Fruit fly (Drosophila melanogaster) whole organism, embryonic: ENCODE results near the gene CG14866.

Experiments
- C15 ChIP-seq: fragments of 200-800 bp; sonication (Bioruptor generic); IDR thresholded peaks from 3 replicates; pipeline ENCODE4 v1.3.6; 2022; ENCODE audit warnings: missing biosample characterization, missing genetic modification characterization
- CG11085 ChIP-seq: fragments of 200-800 bp; sonication (Bioruptor generic); IDR thresholded peaks from 2 replicates; pipeline ENCODE4 v1.3.6; 2022; ENCODE audit warnings: missing biosample characterization, missing genetic modification characterization
- CG18262 ChIP-seq: fragments of 200-800 bp; optimal IDR thresholded peaks from 3 replicates; lab custom pipeline; 2019; ENCODE audit warnings: missing biosample characterization, mild to moderate bottlenecking, missing genetic modification characterization, moderate library complexity
- CG2712 ChIP-seq: fragments of 200-800 bp; optimal IDR thresholded peaks from 3 replicates; lab custom pipeline; 2019; ENCODE audit warnings: missing biosample characterization, mild to moderate bottlenecking, missing genetic modification characterization, moderate library complexity
- CG30403 ChIP-seq: fragments of 200-800 bp; sonication (Bioruptor generic); optimal IDR thresholded peaks from 3 replicates; lab custom pipeline; 2016; ENCODE audit warnings: missing biosample characterization, missing genetic modification characterization
- CG32772 ChIP-seq: fragments of 200-800 bp; sonication (Bioruptor generic); IDR thresholded peaks from 2 replicates; pipeline ENCODE4 v1.3.6; 2022; ENCODE audit warnings: missing biosample characterization, missing genetic modification characterization
- CG3726 ChIP-seq: fragments of 200-800 bp; sonication (Bioruptor generic); IDR thresholded peaks from 3 replicates; pipeline ENCODE4, ENCODE4 v1.3.6; 2022; ENCODE audit warnings: missing biosample characterization, missing genetic modification characterization
- CG3847 ChIP-seq: fragments of 200-800 bp; sonication (Bioruptor generic); IDR thresholded peaks from 2 replicates; pipeline ENCODE4 v1.3.6; 2022; ENCODE audit warnings: missing biosample characterization, missing genetic modification characterization
- D19A ChIP-seq: fragments of 200-800 bp; optimal IDR thresholded peaks from 3 replicates; lab custom pipeline; 2019; ENCODE audit warnings: missing biosample characterization, mild to moderate bottlenecking, missing genetic modification characterization, moderate library complexity
- Dbx ChIP-seq: fragments of 200-800 bp; sonication (Bioruptor generic); IDR thresholded peaks from 3 replicates; pipeline ENCODE4 v1.3.6; 2022; ENCODE audit warnings: missing biosample characterization, missing genetic modification characterization
- Elba2 ChIP-seq: fragments of 200-800 bp; sonication (Bioruptor generic); optimal IDR thresholded peaks from 3 replicates; lab custom pipeline; 2016; ENCODE audit warnings: missing biosample characterization, missing genetic modification characterization
- GATAe ChIP-seq: fragments of 200-800 bp; sonication (Bioruptor generic); conservative IDR thresholded peaks from 2 replicates; pipeline ENCODE4 v1.3.6; 2022; ENCODE audit warnings: missing biosample characterization, missing genetic modification characterization
- Med ChIP-seq: fragments of 200-800 bp; sonication (Bioruptor generic); peaks from one replicate; lab custom pipeline; 2016; ENCODE audit warnings: missing biosample characterization, missing genetic modification characterization, mild to moderate bottlenecking, inconsistent platforms, moderate library complexity
- Pdp1 ChIP-seq, 2 experiments: fragments of 200-800 bp; sonication (Bioruptor generic); optimal IDR thresholded peaks; 3 replicates each; lab custom pipeline; 2016; ENCODE audit warnings: missing biosample characterization in 2 of 2, missing genetic modification characterization in 2 of 2, mild to moderate bottlenecking in 1 of 2, moderate library complexity in 1 of 2
- YL-1 ChIP-seq: fragments of 200-800 bp; sonication (Bioruptor generic); optimal IDR thresholded peaks from 3 replicates; lab custom pipeline; 2017; ENCODE audit warnings: missing biosample characterization, mild to moderate bottlenecking, missing genetic modification characterization
- ase ChIP-seq: fragments of 200-800 bp; sonication (Bioruptor generic); IDR thresholded peaks from 3 replicates; pipeline ENCODE4 v1.3.6; 2022; ENCODE audit warnings: missing biosample characterization, missing genetic modification characterization
- bab2 ChIP-seq: fragments of 200-800 bp; sonication (Bioruptor generic); optimal IDR thresholded peaks from 2 replicates; lab custom pipeline; 2016; ENCODE audit warnings: missing biosample characterization, missing genetic modification characterization
- bcd ChIP-seq: fragments of 200-800 bp; sonication (Bioruptor generic); optimal IDR thresholded peaks from 2 replicates; lab custom pipeline; 2017; ENCODE audit warnings: missing biosample characterization, mild to moderate bottlenecking, missing genetic modification characterization
- cas ChIP-seq: fragments of 200-800 bp; sonication (Bioruptor generic); IDR thresholded peaks from 2 replicates; pipeline ENCODE4 v1.3.6; 2022; ENCODE audit warnings: missing biosample characterization, missing genetic modification characterization
- cg ChIP-seq: fragments of 200-800 bp; sonication (Bioruptor generic); optimal IDR thresholded peaks from 3 replicates; lab custom pipeline; 2019; ENCODE audit warnings: missing biosample characterization, mild to moderate bottlenecking, missing genetic modification characterization, moderate library complexity
- gsb-n ChIP-seq: fragments of 200-800 bp; sonication (Bioruptor generic); optimal IDR thresholded peaks from 3 replicates; lab custom pipeline; 2018; ENCODE audit warnings: missing biosample characterization, mild to moderate bottlenecking, missing genetic modification characterization
- hb ChIP-seq: fragments of 200-800 bp; sonication (Bioruptor generic); IDR thresholded peaks from 3 replicates; pipeline ENCODE4 v1.3.6; 2022; ENCODE audit warnings: missing biosample characterization, missing genetic modification characterization; ENCODE audit not compliant: partially characterized antibody
- hth ChIP-seq: fragments of >200 bp; optimal IDR thresholded peaks from 2 replicates; lab custom pipeline; 2017; ENCODE audit warnings: inconsistent platforms
- kah ChIP-seq: fragments of 200-800 bp; sonication (Bioruptor generic); optimal IDR thresholded peaks from 2 replicates; lab custom pipeline; 2018; ENCODE audit warnings: missing biosample characterization, mild to moderate bottlenecking, missing genetic modification characterization
- ken ChIP-seq: fragments of 200-800 bp; sonication (Bioruptor generic); IDR thresholded peaks from 3 replicates; pipeline ENCODE4 v1.3.6; 2022; ENCODE audit warnings: missing biosample characterization, missing genetic modification characterization
- lilli ChIP-seq: fragments of 200-800 bp; sonication (Bioruptor generic); optimal IDR thresholded peaks from 3 replicates; lab custom pipeline; 2016; ENCODE audit warnings: missing biosample characterization, missing genetic modification characterization
- lov ChIP-seq, 2 experiments: fragments of 200-800 bp in 1 of 2; fragments of >200 bp in 1 of 2; sonication (Bioruptor generic) in 1 of 2; IDR thresholded peaks in 1 of 2; optimal IDR thresholded peaks in 1 of 2; 2 replicates in 1 of 2; 3 replicates in 1 of 2; pipeline versions ENCODE4 v1.3.6 to Lab custom; 2017 to 2022; ENCODE audit warnings: missing biosample characterization in 1 of 2, missing genetic modification characterization in 1 of 2
- luna ChIP-seq: fragments of 200-800 bp; sonication (Bioruptor generic); optimal IDR thresholded peaks from 2 replicates; lab custom pipeline; 2016; ENCODE audit warnings: missing biosample characterization, missing genetic modification characterization
- mld ChIP-seq: fragments of 200-800 bp; sonication (Bioruptor generic); IDR thresholded peaks from 3 replicates; pipeline ENCODE4 v1.3.6; 2022; ENCODE audit warnings: missing biosample characterization, missing genetic modification characterization; ENCODE audit not compliant: partially characterized antibody
- pan ChIP-seq, 4 experiments: fragments of >200 bp in 3 of 4; fragments of 200-800 bp in 1 of 4; sonication (Bioruptor generic) in 1 of 4; optimal IDR thresholded peaks in 3 of 4; IDR thresholded peaks in 1 of 4; 2 replicates each; pipeline versions ENCODE4 v1.3.6 to Lab custom; 2017 to 2022; ENCODE audit warnings: missing biosample characterization in 2 of 4, missing genetic modification characterization in 2 of 4, mixed read lengths in 1 of 4
- sd ChIP-seq: fragments of 200-800 bp; sonication (Bioruptor generic); optimal IDR thresholded peaks from 3 replicates; lab custom pipeline; 2018; ENCODE audit warnings: missing biosample characterization, mild to moderate bottlenecking, missing genetic modification characterization, moderate library complexity
- tio ChIP-seq: fragments of 200-800 bp; sonication (Bioruptor generic); optimal IDR thresholded peaks from 2 replicates; lab custom pipeline; 2017; ENCODE audit warnings: missing biosample characterization, missing genetic modification characterization, inconsistent platforms
- tx ChIP-seq: fragments of 200-800 bp; sonication (Bioruptor generic); optimal IDR thresholded peaks from 2 replicates; lab custom pipeline; 2016; ENCODE audit warnings: missing biosample characterization, missing genetic modification characterization
- usp ChIP-seq: fragments of >200 bp; optimal IDR thresholded peaks from 2 replicates; lab custom pipeline; 2017; ENCODE audit warnings: missing biosample characterization, missing genetic modification characterization

Gene CG14866

DNA sequence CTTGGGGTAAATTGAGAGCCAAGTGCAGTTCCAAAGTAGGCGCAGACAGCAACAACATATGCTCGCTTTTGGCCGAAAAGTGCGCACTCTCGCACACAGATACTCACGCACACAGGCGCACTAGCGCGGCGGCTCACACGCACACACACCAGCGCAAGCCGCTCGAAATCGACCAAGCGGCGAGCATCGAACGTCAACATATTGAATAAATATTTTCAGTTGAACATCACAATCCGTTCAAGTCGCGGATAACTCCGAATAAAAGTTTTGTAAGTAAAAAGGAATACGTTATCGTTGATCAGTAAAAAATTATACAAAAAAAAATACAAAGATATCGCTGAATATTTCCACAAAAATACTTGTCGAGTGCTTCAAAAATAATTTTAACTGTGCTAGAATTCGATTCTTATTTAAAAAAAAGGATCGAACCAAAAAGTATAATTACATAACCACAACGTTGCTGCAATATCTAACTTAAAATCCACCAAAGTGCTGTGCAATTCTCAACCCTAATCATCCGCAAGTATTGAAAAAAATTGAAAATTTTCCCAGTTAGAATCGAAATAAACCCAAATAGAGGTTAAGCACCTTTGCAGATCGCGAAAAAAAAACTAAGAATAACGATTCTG is 34.8 kb upstream of the CG14866 start (continued):
- TF ChIP-seq CG18262 (peak; percentile 7), hth (lab: Kevin White, UChicago) (no peak), CG3847 (no peak), Pdp1 (GFP tag; optimal IDR thresholded peaks at IDR 0.05; lab: Kevin White, UChicago) (peak in 1 of 2 experiments; percentile 72), CG11085 (GFP tag; lab: Robert Waterston, UW) (no peak), CG2712 (peak; percentile 28), ase (no peak), cas (GFP tag; lab: Robert Waterston, UW) (no peak), pan (optimal IDR thresholded peaks at IDR 0.05; lab: Kevin White, UChicago) (no peak), pan (GFP tag; optimal IDR thresholded peaks at IDR 0.05 in 1 of 2, IDR thresholded peaks at IDR 0.05 in 1 of 2) (peak in 1 of 2 experiments; percentile 2), bcd (GFP tag; lab: Kevin White, UChicago) (no peak), cg (peak; percentile 80), tio (GFP tag; lab: Kevin White, UChicago) (no peak), Elba2 (GFP tag; lab: Kevin White, UChicago) (no peak), lov (optimal IDR thresholded peaks at IDR 0.05; lab: Kevin White, UChicago) (no peak), lov (GFP tag; IDR thresholded peaks at IDR 0.05; lab: Robert Waterston, UW) (peak; percentile 62; the same call in 1 of the 3 replicates)

DNA sequence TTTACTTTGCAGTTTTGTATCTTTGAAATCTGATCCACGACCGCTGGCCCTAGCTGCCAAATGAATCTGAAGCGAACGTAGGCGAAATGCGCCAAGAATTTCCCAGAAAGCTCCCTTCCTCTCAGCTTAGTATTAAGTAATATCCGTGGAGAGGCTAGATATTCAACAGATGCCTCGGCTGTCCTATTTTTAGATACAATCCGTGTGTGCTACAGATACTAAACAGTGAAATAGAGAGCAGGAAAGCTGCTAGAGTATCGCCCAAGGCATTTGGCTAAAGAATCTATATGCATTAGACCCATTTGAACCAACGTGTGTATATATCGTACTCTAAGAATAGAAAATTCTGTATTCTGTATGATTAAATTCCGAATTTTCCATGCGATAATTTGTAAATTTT is 33.9 kb upstream of the CG14866 start:
- TF ChIP-seq bab2 = no peak
- TF ChIP-seq sd = peak; percentile 57
- no peak for TF ChIP-seq usp (GFP tag; lab: Kevin White, UChicago)
- peak; percentile 23 for TF ChIP-seq Med (GFP tag; lab: Kevin White, UChicago)
- TF ChIP-seq ken (GFP tag; lab: Robert Waterston, UW) = no peak
- TF ChIP-seq gsb-n = no peak
- TF ChIP-seq D19A (tag; lab: Kevin White, UChicago) = peak; percentile 18
- TF ChIP-seq hb = no peak
- no peak for TF ChIP-seq YL-1 (GFP tag; lab: Kevin White, UChicago)
- TF ChIP-seq mld (GFP tag; lab: Robert Waterston, UW) = no peak
- peak; percentile 18 for TF ChIP-seq lilli
- peak; percentile 69 for TF ChIP-seq kah (GFP tag; lab: Kevin White, UChicago)
- no peak for TF ChIP-seq CG30403
- TF ChIP-seq tx (GFP tag; lab: Kevin White, UChicago) = no peak
- 0 out of 2 replicates have a peak, but pooled peaks have one; percentile 17 for TF ChIP-seq CG32772 (GFP tag; lab: Robert Waterston, UW)

DNA sequence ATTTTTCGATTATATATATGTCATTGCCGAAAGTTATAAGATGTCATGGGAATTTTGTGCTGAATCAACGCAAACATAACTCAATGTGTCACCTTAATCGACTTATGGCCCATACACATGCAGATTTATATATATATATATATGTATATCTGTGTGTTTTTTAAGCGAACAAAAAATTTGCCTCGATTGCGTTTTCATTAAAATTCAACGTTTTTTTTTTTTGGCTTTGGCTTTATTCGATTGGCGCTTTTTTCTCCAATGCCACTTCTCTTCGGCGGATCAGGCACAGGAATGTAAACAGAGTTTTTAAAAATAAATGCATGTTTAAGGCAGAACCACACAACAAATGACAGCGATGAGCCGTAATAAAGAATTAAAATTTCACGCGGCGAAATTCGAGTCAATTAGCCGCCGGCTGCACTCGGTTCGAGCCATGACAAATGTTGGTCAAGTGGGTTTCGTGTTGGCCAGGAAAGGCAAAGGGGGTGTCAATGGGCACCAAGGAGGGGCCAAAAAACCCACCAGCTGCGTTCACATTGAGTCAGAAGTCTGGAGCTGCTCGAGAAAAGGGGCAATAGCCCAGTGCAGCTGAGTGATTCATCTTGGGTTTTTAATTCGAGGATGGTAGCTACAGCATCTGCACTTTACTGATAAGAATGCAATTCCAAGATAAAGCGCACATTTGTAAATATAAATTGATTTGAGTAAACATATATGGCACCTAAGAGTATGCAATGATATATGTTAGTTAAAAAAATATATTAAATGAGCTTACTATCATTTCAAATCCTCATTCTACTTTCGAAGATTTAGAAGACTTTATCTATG is 33.1 kb upstream of the CG14866 start:
- no peak for TF ChIP-seq CG3726
- TF ChIP-seq GATAe (GFP tag; lab: Robert Waterston, UW) = no peak
- TF ChIP-seq Dbx (GFP tag; lab: Robert Waterston, UW) = 0 out of 3 replicates have a peak, but pooled peaks have one; percentile 22
- no peak for TF ChIP-seq luna
- no peak for TF ChIP-seq ase
- TF ChIP-seq C15 (GFP tag; lab: Robert Waterston, UW) = 0 out of 3 replicates have a peak, but pooled peaks have one; percentile 19
